Worm (Caenorhabditis elegans): ENCODE measurements around the gene srbc-26.

Gene srbc-26

DNA sequence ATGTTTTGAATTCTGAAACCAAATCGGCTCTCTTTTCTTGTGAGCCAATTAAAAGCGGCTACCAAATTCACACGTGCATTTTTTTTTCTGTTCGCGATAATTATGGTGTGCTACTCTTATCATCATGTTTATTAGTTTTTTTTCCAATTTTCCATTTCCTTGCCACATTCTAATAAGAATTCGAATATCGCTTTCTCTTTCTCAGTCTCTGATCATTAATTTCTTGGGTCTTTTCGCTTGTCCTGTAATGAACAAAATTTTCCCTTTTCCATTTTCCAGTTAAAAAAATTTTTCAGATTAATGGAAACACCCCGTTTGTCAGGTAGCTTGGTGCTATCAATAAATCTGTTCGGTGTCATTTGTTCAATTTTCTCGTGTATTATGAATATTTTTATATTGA lies at the start of gene srbc-26:
Gene srbc-26, plus strand, starts transcription at position 301 of the 400 bp plus-strand sequence.
- TF ChIP-seq blmp-1 (tag; optimal IDR thresholded peaks at IDR 0.05; ENCODE audit: insufficient read depth) (no peak), nhr-25 (tag; optimal IDR thresholded peaks at IDR 0.05) (no peak), ceh-82 (tag; optimal IDR thresholded peaks at IDR 0.05) (no peak), unc-39 (tag; optimal IDR thresholded peaks at IDR 0.05) (no peak), mab-5 (tag; optimal IDR thresholded peaks at IDR 0.05) (no peak), ZK546.5 (tag; optimal IDR thresholded peaks at IDR 0.05) (no peak), peb-1 (tag; optimal IDR thresholded peaks at IDR 0.05) (no peak), elt-1 (tag; optimal IDR thresholded peaks at IDR 0.05) (no peak), zag-1 (tag; optimal IDR thresholded peaks at IDR 0.05) (no peak), unc-55 (GFP tag; optimal IDR thresholded peaks at IDR 0.05) (no peak), F13H6.1 (tag; optimal IDR thresholded peaks at IDR 0.05) (no peak), egl-27 (tag; optimal IDR thresholded peaks at IDR 0.05) (no peak), unc-62 (GFP tag; optimal IDR thresholded peaks at IDR 0.05) (no peak), alr-1 (tag; optimal IDR thresholded peaks at IDR 0.05) (no peak)

DNA sequence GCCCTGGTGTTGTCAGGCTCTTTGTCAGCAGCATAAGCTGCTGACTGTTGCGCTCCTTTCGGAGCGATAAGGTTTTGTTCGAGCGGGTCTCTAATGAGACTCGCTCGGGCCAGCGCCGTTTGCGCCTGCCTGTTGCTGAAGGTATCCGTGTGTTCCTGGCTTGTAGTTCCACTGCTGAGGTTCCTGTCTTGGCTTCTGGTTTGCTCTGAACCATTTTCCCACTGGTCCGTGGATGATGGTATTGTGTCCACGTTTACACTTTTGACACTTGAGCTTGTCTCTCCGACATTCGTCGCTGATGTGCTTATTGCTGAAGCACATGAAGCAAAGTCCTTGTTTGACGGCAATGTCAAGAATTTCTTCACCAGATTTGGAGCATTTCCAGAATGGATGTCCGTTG lies 20.4 kb upstream of the srbc-26 start:
- TF ChIP-seq crh-2 (tag; optimal IDR thresholded peaks at IDR 0.05) (no peak), egl-27 (tag; optimal IDR thresholded peaks at IDR 0.05) (no peak), lin-11 (tag; optimal IDR thresholded peaks at IDR 0.05) (no peak), ztf-4 (tag; optimal IDR thresholded peaks at IDR 0.05) (no peak), peb-1 (tag; optimal IDR thresholded peaks at IDR 0.05) (no peak), ceh-82 (tag; optimal IDR thresholded peaks at IDR 0.05) (no peak), blmp-1 (tag; optimal IDR thresholded peaks at IDR 0.05; ENCODE audit: insufficient read depth) (no peak), fos-1 (tag; optimal IDR thresholded peaks at IDR 0.05) (no peak), Y55F3AM.14 (GFP tag; optimal IDR thresholded peaks at IDR 0.05) (no peak), F13H6.1 (tag; optimal IDR thresholded peaks at IDR 0.05) (no peak), nhr-10 (tag; optimal IDR thresholded peaks at IDR 0.05) (no peak), zag-1 (tag; optimal IDR thresholded peaks at IDR 0.05) (no peak), ZK546.5 (tag; optimal IDR thresholded peaks at IDR 0.05) (no peak), unc-39 (tag; optimal IDR thresholded peaks at IDR 0.05) (no peak)

ce11 chrV:17154944-17155343 lies 16.7 kb upstream of the srbc-26 start:
- TF ChIP-seq sma-3 (GFP tag; optimal IDR thresholded peaks at IDR 0.05) (no peak), ztf-11 (tag; optimal IDR thresholded peaks at IDR 0.05) (no peak), sem-4 (tag; optimal IDR thresholded peaks at IDR 0.05) (no peak), lin-13 (GFP tag; optimal IDR thresholded peaks at IDR 0.05) (no peak), nhr-129 (tag; optimal IDR thresholded peaks at IDR 0.05) (no peak), mab-5 (tag; optimal IDR thresholded peaks at IDR 0.05) (no peak), fos-1 (tag; optimal IDR thresholded peaks at IDR 0.05) (no peak), unc-39 (tag; optimal IDR thresholded peaks at IDR 0.05) (no peak), nhr-6 (tag; optimal IDR thresholded peaks at IDR 0.05) (no peak), skn-1 (tag; optimal IDR thresholded peaks at IDR 0.05) (no peak), R02D3.7 (tag; optimal IDR thresholded peaks at IDR 0.05) (no peak), gmeb-1 (tag; optimal IDR thresholded peaks at IDR 0.05) (no peak), nhr-25 (tag; optimal IDR thresholded peaks at IDR 0.05) (no peak), zag-1 (tag; optimal IDR thresholded peaks at IDR 0.05) (no peak), nhr-23 (tag; optimal IDR thresholded peaks at IDR 0.05) (no peak), dmd-4 (tag; optimal IDR thresholded peaks at IDR 0.05) (no peak), alr-1 (tag; optimal IDR thresholded peaks at IDR 0.05) (no peak)

DNA sequence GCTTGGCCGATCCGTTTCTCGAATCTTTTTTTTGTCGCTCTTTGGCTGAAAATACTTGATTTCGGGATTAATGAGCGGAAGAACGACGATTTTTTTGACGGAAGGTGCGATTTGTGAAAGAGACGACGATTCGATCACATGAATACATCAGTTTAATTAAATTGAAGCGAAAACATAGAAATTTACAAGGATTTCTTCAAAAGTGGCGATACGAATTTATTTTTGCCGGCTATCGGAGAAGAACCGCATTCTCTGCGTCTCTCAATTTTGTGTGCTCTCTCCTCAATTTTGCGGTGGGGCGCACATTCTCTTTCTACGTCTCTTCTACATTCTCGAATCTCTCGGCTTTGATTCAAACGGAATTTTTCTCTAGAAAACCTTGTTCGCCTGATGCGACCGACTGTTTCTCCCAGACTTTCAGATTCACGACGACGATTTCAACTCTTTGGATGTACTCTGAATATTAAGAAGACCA lies 16.2 kb upstream of the srbc-26 start, which contains the start of gene F40D4.17:
Gene F40D4.17, minus strand, starts transcription at position 51 of the 475 bp plus-strand sequence.
- TF ChIP-seq unc-55 (GFP tag; optimal IDR thresholded peaks at IDR 0.05), result no peak
- no peak for TF ChIP-seq sma-3 (GFP tag; optimal IDR thresholded peaks at IDR 0.05)
- TF ChIP-seq nhr-23 (tag; optimal IDR thresholded peaks at IDR 0.05), result no peak
- no peak for TF ChIP-seq peb-1 (tag; optimal IDR thresholded peaks at IDR 0.05)
- TF ChIP-seq ztf-4 (tag; optimal IDR thresholded peaks at IDR 0.05), result no peak
- TF ChIP-seq nhr-237 (tag; optimal IDR thresholded peaks at IDR 0.05), result no peak
- TF ChIP-seq ztf-1 (GFP tag; conservative IDR thresholded peaks at IDR 0.05), result no peak
- TF ChIP-seq lin-39 (tag; optimal IDR thresholded peaks at IDR 0.05), result no peak

DNA sequence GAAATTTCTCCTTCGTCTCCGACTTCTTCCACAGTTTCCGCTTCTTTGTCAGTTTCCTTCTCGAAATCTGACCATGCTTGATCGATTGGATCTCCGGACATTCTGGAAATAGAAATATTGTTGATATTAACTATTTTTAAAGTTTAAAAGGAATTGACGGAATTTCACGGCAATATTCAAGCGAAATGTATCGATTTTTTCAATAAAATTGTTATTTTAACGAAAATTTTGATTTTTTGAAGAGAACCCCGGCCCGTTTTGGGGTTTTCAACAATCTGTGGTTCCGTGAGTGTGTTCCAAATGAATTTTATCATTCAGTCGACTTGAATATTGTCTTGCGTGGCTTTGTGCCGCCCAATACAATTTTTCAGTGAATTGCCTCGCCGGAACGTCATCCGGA lies 14.5 kb upstream of the srbc-26 start, which contains the start of gene F40D4.13:
Gene F40D4.13, minus strand, starts transcription at position 101 of the 400 bp plus-strand sequence.
- TF ChIP-seq gmeb-1 (tag; optimal IDR thresholded peaks at IDR 0.05) (no peak), ZK546.5 (tag; optimal IDR thresholded peaks at IDR 0.05) (no peak), nhr-129 (tag; optimal IDR thresholded peaks at IDR 0.05) (no peak), mdl-1 (tag; optimal IDR thresholded peaks at IDR 0.05) (no peak), unc-62 (GFP tag; optimal IDR thresholded peaks at IDR 0.05) (no peak), blmp-1 (tag; optimal IDR thresholded peaks at IDR 0.05; ENCODE audit: insufficient read depth) (no peak), lin-13 (GFP tag; optimal IDR thresholded peaks at IDR 0.05) (no peak), ztf-4 (tag; optimal IDR thresholded peaks at IDR 0.05) (no peak), aly-2 (tag; optimal IDR thresholded peaks at IDR 0.05) (no peak), nhr-10 (tag; optimal IDR thresholded peaks at IDR 0.05) (no peak), ztf-11 (tag; optimal IDR thresholded peaks at IDR 0.05) (no peak)

All from whole organism, L2 larva.